Worm (Caenorhabditis elegans) whole organism, L4 larva: ENCODE measurements around the gene set-6.

Experiments
- ama-1 ChIP-seq: fragments of 150-350 bp; optimal IDR thresholded peaks from 2 replicates; lab custom pipeline; 2014; ENCODE audit warnings: inconsistent platforms, mixed read lengths
- ceh-28 ChIP-seq: fragments of 150-350 bp; optimal IDR thresholded peaks from 2 replicates; lab custom pipeline; 2014; ENCODE audit warnings: missing biosample characterization, missing genetic modification reagents, missing genetic modification characterization
- fos-1 ChIP-seq: fragments of 150-350 bp; optimal IDR thresholded peaks from 2 replicates; lab custom pipeline; 2014; ENCODE audit warnings: missing biosample characterization, missing genetic modification characterization
- hlh-30 ChIP-seq: sonication (generic microtip); optimal IDR thresholded peaks from 2 replicates; lab custom pipeline; 2017; ENCODE audit warnings: antibody characterized with exemption, mild to moderate bottlenecking, missing genetic modification characterization, missing compliant biosample characterization; ENCODE audit not compliant: insufficient read depth
- lin-13 ChIP-seq: fragments of 150-350 bp; optimal IDR thresholded peaks from 2 replicates; lab custom pipeline; 2014; ENCODE audit warnings: missing biosample characterization, missing genetic modification reagents, missing genetic modification characterization
- lin-39 ChIP-seq: fragments of 150-350 bp; optimal IDR thresholded peaks from 2 replicates; lab custom pipeline; 2014; ENCODE audit warnings: missing biosample characterization, missing genetic modification reagents, missing genetic modification characterization
- madf-5 ChIP-seq, 2 experiments: fragments of 200-800 bp; sonication (Bioruptor generic); IDR thresholded peaks; 2 replicates each; pipeline ENCODE4 v1.3.6; 2022; ENCODE audit warnings: missing compliant biosample characterization in 2 of 2, missing genetic modification characterization in 2 of 2
- nhr-11 ChIP-seq: fragments of 150-350 bp; optimal IDR thresholded peaks from 2 replicates; lab custom pipeline; 2014; ENCODE audit warnings: missing biosample characterization, missing genetic modification characterization
- nhr-28 ChIP-seq: fragments of 150-350 bp; optimal IDR thresholded peaks from 2 replicates; lab custom pipeline; 2014; ENCODE audit warnings: missing biosample characterization, missing genetic modification characterization
- pha-4 ChIP-seq, 2 experiments: fragments of 150-350 bp in 1 of 2; fragments of 200-800 bp in 1 of 2; sonication (Bioruptor generic) in 1 of 2; IDR thresholded peaks in 1 of 2; optimal IDR thresholded peaks in 1 of 2; 2 replicates each; pipeline versions ENCODE4 v1.3.6 to Lab custom; 2014 to 2022; ENCODE audit warnings: missing genetic modification characterization in 2 of 2, missing genetic modification reagents in 2 of 2, missing biosample characterization in 1 of 2, missing compliant biosample characterization in 1 of 2
- tra-1 ChIP-seq: fragments of 200-800 bp; sonication (Bioruptor generic); IDR thresholded peaks from 2 replicates; pipeline ENCODE4 v1.3.6; 2022; ENCODE audit warnings: missing genetic modification reagents, missing genetic modification characterization, missing compliant biosample characterization
- unc-62 ChIP-seq, 3 experiments: fragments of 150-350 bp in 1 of 3; sonication (generic microtip); optimal IDR thresholded peaks in 2 of 3; peaks in 1 of 3; 1 replicate in 1 of 3; 2 replicates in 2 of 3; lab custom pipeline; 2014 to 2017; ENCODE audit warnings: missing biosample characterization in 3 of 3, missing genetic modification characterization in 3 of 3, missing genetic modification reagents in 3 of 3, missing genotype in 1 of 3

DNA sequence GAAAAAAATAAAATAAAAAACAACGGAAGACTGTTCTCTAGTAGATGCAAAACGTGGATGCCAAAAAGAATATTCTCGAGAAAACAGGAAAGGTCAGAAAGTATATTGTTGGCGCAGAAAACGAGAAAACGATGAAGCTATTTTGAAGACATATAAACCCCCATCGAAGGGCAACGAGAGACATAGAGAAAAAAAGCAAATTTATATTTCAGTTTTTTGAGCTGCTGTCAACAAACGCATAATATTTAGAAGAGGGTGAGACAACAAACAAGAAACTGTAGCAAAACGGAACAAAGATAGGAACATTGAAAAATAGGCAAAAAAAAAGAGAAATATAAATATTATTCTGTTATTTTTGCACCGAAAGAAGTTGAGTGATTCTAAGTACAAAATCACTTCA is 17.8 kb upstream of the set-6 start:
- TF ChIP-seq nhr-28 (tag; lab: Kevin White, UChicago) (no peak), madf-5 (GFP tag; IDR thresholded peaks at IDR 0.05; lab: Robert Waterston, UW) (no peak), tra-1 (GFP tag; lab: Robert Waterston, UW) (no peak), unc-62 (GFP tag; optimal IDR thresholded peaks at IDR 0.05 in 1 of 2; lab: Kevin White, UChicago) (no peak), unc-62 (tag; optimal IDR thresholded peaks at IDR 0.05; lab: Kevin White, UChicago) (no peak), pha-4 (GFP tag; IDR thresholded peaks at IDR 0.05; lab: Robert Waterston, UW) (no peak), pha-4 (tag; optimal IDR thresholded peaks at IDR 0.05; lab: Kevin White, UChicago) (no peak), fos-1 (tag; lab: Kevin White, UChicago) (no peak), ama-1 (no peak), lin-13 (no peak), nhr-11 (tag; lab: Kevin White, UChicago) (no peak), ceh-28 (tag; lab: Kevin White, UChicago) (no peak), lin-39 (no peak), hlh-30 (tag; lab: Kevin White, UChicago) (no peak)
